Fruit fly (Drosophila melanogaster) whole organism, pupa: ENCODE data around the gene Sqor.

ENCODE experiments used
- CG10348 ChIP-seq: fragments of 200-800 bp; sonication (Bioruptor generic); IDR thresholded peaks from 2 replicates; pipeline ENCODE4 v1.3.6; 2022; ENCODE audit warnings: missing biosample characterization, missing genetic modification characterization
- CG13204 ChIP-seq: fragments of 200-800 bp; sonication (Bioruptor generic); optimal IDR thresholded peaks from 2 replicates; lab custom pipeline; 2018; ENCODE audit warnings: missing biosample characterization, mild to moderate bottlenecking, missing genetic modification characterization, moderate library complexity
- CG15710 ChIP-seq: fragments of 200-800 bp; sonication (Bioruptor generic); optimal IDR thresholded peaks from 2 replicates; lab custom pipeline; 2018; ENCODE audit warnings: missing biosample characterization, mild to moderate bottlenecking, missing genetic modification characterization, moderate library complexity
- CG32121 ChIP-seq: fragments of 200-800 bp; sonication (Bioruptor generic); IDR thresholded peaks from 2 replicates; pipeline ENCODE4 v1.3.6; 2022; ENCODE audit warnings: missing biosample characterization, missing genetic modification characterization
- CG4496 ChIP-seq: fragments of 200-800 bp; sonication (Bioruptor generic); IDR thresholded peaks from 3 replicates; pipeline ENCODE4 v1.3.6; 2022; ENCODE audit warnings: missing biosample characterization, missing genetic modification characterization
- CG8159 ChIP-seq: fragments of 200-800 bp; sonication (Bioruptor generic); optimal IDR thresholded peaks from 3 replicates; lab custom pipeline; 2018; ENCODE audit warnings: missing biosample characterization, mild to moderate bottlenecking, missing genetic modification characterization, moderate library complexity
- CG8301 ChIP-seq: fragments of 200-800 bp; sonication (Bioruptor generic); optimal IDR thresholded peaks from 2 replicates; lab custom pipeline; 2018; ENCODE audit warnings: missing biosample characterization, mild to moderate bottlenecking, missing genetic modification characterization
- D1 ChIP-seq: fragments of 200-800 bp; sonication (Bioruptor generic); optimal IDR thresholded peaks from 2 replicates; lab custom pipeline; 2018; ENCODE audit warnings: missing biosample characterization, mild to moderate bottlenecking, missing genetic modification characterization, moderate library complexity
- EcR ChIP-seq: fragments of 200-800 bp; sonication (Bioruptor generic); optimal IDR thresholded peaks from 3 replicates; lab custom pipeline; 2019; ENCODE audit warnings: missing biosample characterization, missing genetic modification characterization, mild to moderate bottlenecking, moderate library complexity, missing genetic modification reagents
- Ets98B ChIP-seq: fragments of 200-800 bp; sonication (Bioruptor generic); IDR thresholded peaks from 2 replicates; pipeline ENCODE4 v1.3.6; 2022; ENCODE audit warnings: missing biosample characterization, missing genetic modification characterization
- Pif1A ChIP-seq: fragments of 200-800 bp; sonication (Bioruptor generic); optimal IDR thresholded peaks from 3 replicates; lab custom pipeline; 2016; ENCODE audit warnings: missing biosample characterization, missing genetic modification characterization
- Pif1B ChIP-seq: fragments of 200-800 bp; sonication (Bioruptor generic); optimal IDR thresholded peaks from 3 replicates; lab custom pipeline; 2016; ENCODE audit warnings: missing biosample characterization, missing genetic modification characterization
- fd96Ca ChIP-seq: fragments of 200-800 bp; sonication (Bioruptor generic); IDR thresholded peaks from 3 replicates; pipeline ENCODE4 v1.3.6; 2022; ENCODE audit warnings: missing biosample characterization, missing genetic modification characterization
- gl ChIP-seq: fragments of 200-800 bp; sonication (Bioruptor generic); optimal IDR thresholded peaks from 2 replicates; lab custom pipeline; 2018; ENCODE audit warnings: missing biosample characterization, mild to moderate bottlenecking, missing genetic modification characterization

- TF ChIP-seq gl (tag; lab: Kevin White, UChicago) (no peak), D1 (tag; lab: Kevin White, UChicago) (no peak), EcR (no peak), CG13204 (GFP tag; lab: Kevin White, UChicago) (no peak), Ets98B (GFP tag; lab: Robert Waterston, UW) (no peak), Pif1A (GFP tag; lab: Kevin White, UChicago) (no peak), fd96Ca (GFP tag; lab: Robert Waterston, UW) (no peak), CG15710 (tag; lab: Kevin White, UChicago) (no peak), Pif1B (GFP tag; lab: Kevin White, UChicago) (no peak), CG8159 (tag; lab: Kevin White, UChicago) (no peak), CG8301 (no peak), CG32121 (GFP tag; lab: Robert Waterston, UW) (no peak), CG4496 (GFP tag; lab: Robert Waterston, UW) (no peak), CG10348 (GFP tag; lab: Robert Waterston, UW) (no peak)
Measured at dm6 chr3L:4233603-4234277, 6.2 kb upstream of the Sqor start.
